Worm (Caenorhabditis elegans) whole organism, late embryonic: ENCODE data around the gene cdc-14.

ENCODE experiments used
- C08G9.2 ChIP-seq: sonication (generic microtip); optimal IDR thresholded peaks from 2 replicates; lab custom pipeline; 2016; ENCODE audit warnings: mild to moderate bottlenecking, missing genetic modification characterization, moderate library complexity, missing compliant biosample characterization
- F13H6.1 ChIP-seq: sonication (generic microtip); optimal IDR thresholded peaks from 2 replicates; lab custom pipeline; 2016; ENCODE audit warnings: missing genetic modification characterization, missing compliant biosample characterization
- K09A11.1 ChIP-seq: sonication (generic microtip); optimal IDR thresholded peaks from 2 replicates; lab custom pipeline; 2017; ENCODE audit warnings: antibody characterized with exemption, mild to moderate bottlenecking, missing genetic modification characterization, missing compliant biosample characterization; ENCODE audit not compliant: insufficient read depth
- T23F11.4 ChIP-seq: fragments of 200-800 bp; sonication (Bioruptor generic); optimal IDR thresholded peaks from 2 replicates; lab custom pipeline; 2018; ENCODE audit warnings: mild to moderate bottlenecking, missing genetic modification characterization, missing compliant biosample characterization
- Y22D7AL.16 ChIP-seq: sonication (generic microtip); optimal IDR thresholded peaks from 2 replicates; lab custom pipeline; 2016; ENCODE audit warnings: missing genetic modification characterization, missing compliant biosample characterization
- ama-1 ChIP-seq: fragments of 150-350 bp; optimal IDR thresholded peaks from 2 replicates; lab custom pipeline; 2014
- ceh-18 ChIP-seq: sonication (generic microtip); optimal IDR thresholded peaks from 2 replicates; lab custom pipeline; 2016; ENCODE audit warnings: missing genetic modification characterization, missing compliant biosample characterization
- ceh-19 ChIP-seq: fragments of 200-800 bp; sonication (Bioruptor generic); optimal IDR thresholded peaks from 2 replicates; lab custom pipeline; 2018; ENCODE audit warnings: mild to moderate bottlenecking, missing genetic modification characterization, missing compliant biosample characterization
- ceh-2 ChIP-seq: sonication (generic microtip); optimal IDR thresholded peaks from 2 replicates; lab custom pipeline; 2016; ENCODE audit warnings: missing genotype, missing genetic modification characterization, missing compliant biosample characterization
- ceh-30 ChIP-seq: fragments of 150-350 bp; optimal IDR thresholded peaks from 2 replicates; lab custom pipeline; 2014; ENCODE audit warnings: missing biosample characterization, missing genetic modification characterization
- ceh-34 ChIP-seq: sonication (generic microtip); optimal IDR thresholded peaks from 2 replicates; lab custom pipeline; 2016; ENCODE audit warnings: mild to moderate bottlenecking, missing genetic modification characterization, missing compliant biosample characterization
- ceh-48 ChIP-seq: sonication (generic microtip); optimal IDR thresholded peaks from 2 replicates; lab custom pipeline; 2016; ENCODE audit warnings: missing genetic modification characterization, inconsistent platforms, missing compliant biosample characterization
- ceh-6 ChIP-seq: fragments of 200-800 bp; sonication (Bioruptor generic); optimal IDR thresholded peaks from 2 replicates; lab custom pipeline; 2018; ENCODE audit warnings: mild to moderate bottlenecking, missing genetic modification characterization, missing compliant biosample characterization
- dmd-4 ChIP-seq: sonication (generic microtip); optimal IDR thresholded peaks from 2 replicates; lab custom pipeline; 2016; ENCODE audit warnings: borderline replicate concordance, missing genetic modification characterization, missing compliant biosample characterization
- dve-1 ChIP-seq: sonication (generic microtip); optimal IDR thresholded peaks from 2 replicates; lab custom pipeline; 2017; ENCODE audit warnings: antibody characterized with exemption, mild to moderate bottlenecking, missing genetic modification characterization, missing compliant biosample characterization
- elt-2 ChIP-seq: sonication (generic microtip); optimal IDR thresholded peaks from 2 replicates; lab custom pipeline; 2016; ENCODE audit warnings: missing genetic modification reagents, missing genetic modification characterization, missing compliant biosample characterization
- elt-4 ChIP-seq: sonication (generic microtip); optimal IDR thresholded peaks from 2 replicates; lab custom pipeline; 2016; ENCODE audit warnings: missing genetic modification characterization, missing compliant biosample characterization
- fkh-6 ChIP-seq: sonication (generic microtip); optimal IDR thresholded peaks from 2 replicates; lab custom pipeline; 2016; ENCODE audit warnings: missing genetic modification characterization, missing compliant biosample characterization
- gmeb-2 ChIP-seq: sonication (generic microtip); optimal IDR thresholded peaks from 2 replicates; lab custom pipeline; 2016; ENCODE audit warnings: missing genetic modification characterization, inconsistent platforms, missing compliant biosample characterization
- hlh-30 ChIP-seq: sonication (generic microtip); optimal IDR thresholded peaks from 2 replicates; lab custom pipeline; 2017; ENCODE audit warnings: antibody characterized with exemption, missing genetic modification characterization, missing compliant biosample characterization; ENCODE audit not compliant: insufficient read depth
- lin-11 ChIP-seq: fragments of 200-800 bp; sonication (Bioruptor generic); optimal IDR thresholded peaks from 2 replicates; lab custom pipeline; 2018; ENCODE audit warnings: mild to moderate bottlenecking, missing genetic modification characterization, missing compliant biosample characterization
- mec-3 ChIP-seq: sonication (generic microtip); optimal IDR thresholded peaks from 2 replicates; lab custom pipeline; 2016; ENCODE audit warnings: borderline replicate concordance, missing genetic modification characterization, missing compliant biosample characterization
- nhr-11 ChIP-seq: fragments of 150-350 bp; optimal IDR thresholded peaks from 2 replicates; lab custom pipeline; 2014; ENCODE audit warnings: missing biosample characterization, missing genetic modification characterization
- nhr-232 ChIP-seq: sonication (generic microtip); optimal IDR thresholded peaks from 2 replicates; lab custom pipeline; 2016; ENCODE audit warnings: missing genetic modification characterization, missing compliant biosample characterization
- pax-1 ChIP-seq: fragments of 150-350 bp; optimal IDR thresholded peaks from 2 replicates; lab custom pipeline; 2014; ENCODE audit warnings: missing biosample characterization, missing genetic modification characterization
- pha-4 ChIP-seq: fragments of 150-350 bp; optimal IDR thresholded peaks from 2 replicates; lab custom pipeline; 2018; ENCODE audit warnings: missing biosample characterization, missing genetic modification reagents, missing genetic modification characterization
- ref-2 ChIP-seq: sonication (generic microtip); optimal IDR thresholded peaks from 2 replicates; lab custom pipeline; 2016; ENCODE audit warnings: missing genetic modification characterization, missing compliant biosample characterization
- sox-4 ChIP-seq: sonication (generic microtip); optimal IDR thresholded peaks from 2 replicates; lab custom pipeline; 2017; ENCODE audit warnings: mild to moderate bottlenecking, missing genetic modification characterization, inconsistent platforms, missing compliant biosample characterization
- tbx-2 ChIP-seq: sonication (generic microtip); optimal IDR thresholded peaks from 2 replicates; lab custom pipeline; 2016; ENCODE audit warnings: missing genetic modification characterization, missing compliant biosample characterization
- unc-3 ChIP-seq, 2 experiments: fragments of 200-800 bp in 1 of 2; sonication (Bioruptor generic) in 1 of 2; sonication (generic microtip) in 1 of 2; conservative IDR thresholded peaks in 1 of 2; optimal IDR thresholded peaks in 1 of 2; 2 replicates each; pipeline versions ENCODE4 v1.3.6 to Lab custom; 2016 to 2022; ENCODE audit warnings: missing compliant biosample characterization in 2 of 2, missing genetic modification characterization in 2 of 2, missing genetic modification reagents in 1 of 2
- unc-55 ChIP-seq: sonication (generic microtip); optimal IDR thresholded peaks from 2 replicates; lab custom pipeline; 2017; ENCODE audit warnings: missing biosample characterization, missing genetic modification reagents, missing genetic modification characterization
- zip-5 ChIP-seq: sonication (generic microtip); optimal IDR thresholded peaks from 2 replicates; lab custom pipeline; 2016; ENCODE audit warnings: missing genetic modification characterization, missing compliant biosample characterization

Gene cdc-14

ce11 chrII:5619298-5619697 is 26.1 kb upstream of the cdc-14 start, which contains the start of gene dhs-6:
Gene dhs-6, minus strand, starts transcription at chrII:5619319.
- TF ChIP-seq elt-2 (tag; lab: Kevin White, UChicago) (peak; percentile 45), ceh-18 (no peak), unc-55 (GFP tag; lab: Kevin White, UChicago) (no peak), dmd-4 (tag; lab: Kevin White, UChicago) (no peak), sox-4 (no peak)

- TF ChIP-seq ceh-48: no peak
- TF ChIP-seq elt-4 (tag; lab: Kevin White, UChicago): no peak
- no peak for TF ChIP-seq ceh-2 (tag; lab: Kevin White, UChicago)
- no peak for TF ChIP-seq unc-55 (GFP tag; lab: Kevin White, UChicago)
- no peak for TF ChIP-seq dmd-4 (tag; lab: Kevin White, UChicago)
- no peak for TF ChIP-seq nhr-11
- TF ChIP-seq nhr-232: no peak
Observed at ce11 chrII:5607756-5608155, 14.5 kb upstream of the cdc-14 start, which contains the start of gene C17G10.7. Gene C17G10.7, minus strand, starts transcription at chrII:5607856.

- TF ChIP-seq ceh-19 (GFP tag; lab: Kevin White, UChicago) (no peak), ceh-34 (no peak), F13H6.1 (no peak), mec-3 (tag; lab: Kevin White, UChicago) (no peak), ref-2 (tag; lab: Kevin White, UChicago) (no peak), tbx-2 (tag; lab: Kevin White, UChicago) (no peak), hlh-30 (tag; lab: Kevin White, UChicago) (no peak), gmeb-2 (no peak), K09A11.1 (tag; lab: Kevin White, UChicago) (no peak), nhr-232 (no peak), unc-55 (GFP tag; lab: Kevin White, UChicago) (peak; percentile 39), Y22D7AL.16 (tag; lab: Kevin White, UChicago) (no peak), pax-1 (tag; lab: Kevin White, UChicago) (no peak), ceh-48 (no peak), C08G9.2 (tag; lab: Kevin White, UChicago) (no peak), fkh-6 (tag; lab: Kevin White, UChicago) (no peak), elt-2 (tag; lab: Kevin White, UChicago) (peak; percentile 99), zip-5 (no peak)
Observed at ce11 chrII:5605538-5605945, 12.3 kb upstream of the cdc-14 start.

- TF ChIP-seq ceh-6 (GFP tag; lab: Kevin White, UChicago): no peak
- TF ChIP-seq T23F11.4: no peak
- TF ChIP-seq ceh-30: no peak
- no peak for TF ChIP-seq pha-4
- no peak for TF ChIP-seq Y22D7AL.16 (tag; lab: Kevin White, UChicago)
Observed at ce11 chrII:5604441-5604840, 11.2 kb upstream of the cdc-14 start.

- TF ChIP-seq ceh-6 (GFP tag; lab: Kevin White, UChicago) (no peak), dmd-4 (tag; lab: Kevin White, UChicago) (no peak), lin-11 (no peak), ama-1 (lab: Kevin White, UChicago) (no peak)
Observed at ce11 chrII:5603194-5603593, 10.0 kb upstream of the cdc-14 start, which contains the start of gene C17G10.6. Gene C17G10.6, minus strand, starts transcription at chrII:5603294.

- TF ChIP-seq unc-3 (GFP tag; conservative IDR thresholded peaks at IDR 0.05; lab: Robert Waterston, UW) (no peak), unc-3 (tag; optimal IDR thresholded peaks at IDR 0.05; lab: Kevin White, UChicago) (no peak), ama-1 (lab: Kevin White, UChicago) (peak; percentile 17), elt-2 (tag; lab: Kevin White, UChicago) (peak; percentile 70), dve-1 (tag; lab: Kevin White, UChicago) (peak; percentile 35), ref-2 (tag; lab: Kevin White, UChicago) (no peak)
- TF ChIP-seq, all 69 proteins: peak for 3
Observed at ce11 chrII:5599326-5600044, 6.3 kb upstream of the cdc-14 start, which contains the start of gene C17G10.10. Gene C17G10.10, minus strand, starts transcription at chrII:5599376.
